Worm (Caenorhabditis elegans) whole organism, L2 larva: Measurements from ENCODE around the gene par-2.

Experiments used
- C34F6.9 ChIP-seq: fragments of 150-350 bp; optimal IDR thresholded peaks from 2 replicates; lab custom pipeline; 2014; ENCODE audit warnings: missing biosample characterization, missing genetic modification characterization
- F13H6.1 ChIP-seq: sonication (generic microtip); optimal IDR thresholded peaks from 2 replicates; lab custom pipeline; 2016; ENCODE audit warnings: missing genetic modification characterization, missing compliant biosample characterization
- R02D3.7 ChIP-seq: fragments of 150-350 bp; optimal IDR thresholded peaks from 2 replicates; lab custom pipeline; 2014; ENCODE audit warnings: missing biosample characterization, missing genetic modification characterization
- Y55F3AM.14 ChIP-seq: fragments of 200-800 bp; sonication (Bioruptor generic); optimal IDR thresholded peaks from 2 replicates; lab custom pipeline; 2018; ENCODE audit warnings: mild to moderate bottlenecking, missing genetic modification characterization, missing compliant biosample characterization
- ZK546.5 ChIP-seq: sonication (generic microtip); optimal IDR thresholded peaks from 2 replicates; lab custom pipeline; 2017; ENCODE audit warnings: missing biosample characterization, missing genetic modification characterization
- blmp-1 ChIP-seq: sonication (generic microtip); optimal IDR thresholded peaks from 2 replicates; lab custom pipeline; 2017; ENCODE audit warnings: missing genetic modification characterization, mild to moderate bottlenecking, missing compliant biosample characterization, antibody characterized with exemption, moderate library complexity; ENCODE audit not compliant: insufficient read depth
- ceh-16 ChIP-seq: fragments of 150-350 bp; optimal IDR thresholded peaks from 2 replicates; lab custom pipeline; 2014; ENCODE audit warnings: missing biosample characterization, missing genetic modification characterization
- ceh-82 ChIP-seq: fragments of 150-350 bp; optimal IDR thresholded peaks from 2 replicates; lab custom pipeline; 2014; ENCODE audit warnings: missing biosample characterization, missing genetic modification characterization
- dmd-4 ChIP-seq: sonication (generic microtip); optimal IDR thresholded peaks from 2 replicates; lab custom pipeline; 2017; ENCODE audit warnings: missing biosample characterization, missing genetic modification characterization
- egl-27 ChIP-seq: sonication (generic microtip); optimal IDR thresholded peaks from 3 replicates; lab custom pipeline; 2017; ENCODE audit warnings: missing biosample characterization, missing genetic modification reagents, missing genetic modification characterization
- elt-1 ChIP-seq: fragments of 150-350 bp; optimal IDR thresholded peaks from 2 replicates; lab custom pipeline; 2014; ENCODE audit warnings: missing biosample characterization, missing genetic modification characterization
- fos-1 ChIP-seq: fragments of 150-350 bp; optimal IDR thresholded peaks from 2 replicates; lab custom pipeline; 2014; ENCODE audit warnings: missing biosample characterization, missing genetic modification characterization
- gmeb-1 ChIP-seq: fragments of 150-350 bp; optimal IDR thresholded peaks from 2 replicates; lab custom pipeline; 2014; ENCODE audit warnings: missing biosample characterization, missing genetic modification characterization
- lin-11 ChIP-seq: fragments of 150-350 bp; sonication (generic microtip); optimal IDR thresholded peaks from 2 replicates; lab custom pipeline; 2014; ENCODE audit warnings: missing biosample characterization, missing genetic modification characterization, inconsistent platforms, mixed read lengths
- lin-13 ChIP-seq: fragments of 150-350 bp; optimal IDR thresholded peaks from 2 replicates; lab custom pipeline; 2014; ENCODE audit warnings: missing biosample characterization, missing genetic modification reagents, missing genetic modification characterization
- lin-39 ChIP-seq: fragments of 150-350 bp; optimal IDR thresholded peaks from 2 replicates; lab custom pipeline; 2014; ENCODE audit warnings: missing biosample characterization, missing genetic modification reagents, missing genetic modification characterization
- lsy-2 ChIP-seq, 2 experiments: fragments of 150-350 bp in 1 of 2; sonication (generic microtip) in 1 of 2; optimal IDR thresholded peaks; 2 replicates each; lab custom pipeline; 2014 to 2017; ENCODE audit warnings: missing biosample characterization in 2 of 2, missing genetic modification characterization in 2 of 2
- mab-5 ChIP-seq: fragments of 150-350 bp; optimal IDR thresholded peaks from 2 replicates; lab custom pipeline; 2014; ENCODE audit warnings: missing biosample characterization, missing genetic modification characterization
- mbf-1 ChIP-seq: sonication (generic microtip); optimal IDR thresholded peaks from 2 replicates; lab custom pipeline; 2017; ENCODE audit warnings: missing biosample characterization, missing genetic modification characterization
- mdl-1 ChIP-seq, 2 experiments: fragments of 150-350 bp in 1 of 2; sonication (generic microtip) in 1 of 2; optimal IDR thresholded peaks; 2 replicates each; lab custom pipeline; 2017; ENCODE audit warnings: missing biosample characterization in 2 of 2, missing genetic modification characterization in 2 of 2
- nhr-11 ChIP-seq: fragments of 150-350 bp; optimal IDR thresholded peaks from 2 replicates; lab custom pipeline; 2014; ENCODE audit warnings: missing biosample characterization, missing genetic modification characterization
- nhr-12 ChIP-seq: fragments of 150-350 bp; optimal IDR thresholded peaks from 2 replicates; lab custom pipeline; 2014; ENCODE audit warnings: missing biosample characterization, missing genetic modification characterization
- nhr-129 ChIP-seq: fragments of 150-350 bp; optimal IDR thresholded peaks from 2 replicates; lab custom pipeline; 2014; ENCODE audit warnings: missing biosample characterization, missing genetic modification characterization
- nhr-25 ChIP-seq: fragments of 150-350 bp; sonication (generic microtip); optimal IDR thresholded peaks from 3 replicates; lab custom pipeline; 2014; ENCODE audit warnings: missing biosample characterization, missing genetic modification characterization
- nhr-6 ChIP-seq: fragments of 150-350 bp; optimal IDR thresholded peaks from 2 replicates; lab custom pipeline; 2014; ENCODE audit warnings: missing biosample characterization, missing genetic modification characterization
- peb-1 ChIP-seq: fragments of 150-350 bp; optimal IDR thresholded peaks from 2 replicates; lab custom pipeline; 2014; ENCODE audit warnings: missing biosample characterization, missing genetic modification characterization
- sem-4 ChIP-seq: fragments of 150-350 bp; optimal IDR thresholded peaks from 2 replicates; lab custom pipeline; 2014; ENCODE audit warnings: missing biosample characterization, missing genetic modification reagents, missing genetic modification characterization
- sma-3 ChIP-seq: sonication (generic microtip); optimal IDR thresholded peaks from 2 replicates; lab custom pipeline; 2016; ENCODE audit warnings: missing genetic modification reagents, missing genetic modification characterization, missing compliant biosample characterization
- sma-9 ChIP-seq, 2 experiments: fragments of 150-350 bp in 1 of 2; sonication (generic microtip) in 1 of 2; optimal IDR thresholded peaks; 2 replicates each; lab custom pipeline; 2014 to 2016; ENCODE audit warnings: missing genetic modification characterization in 2 of 2, mild to moderate bottlenecking in 1 of 2, missing biosample characterization in 1 of 2, missing compliant biosample characterization in 1 of 2, missing genetic modification reagents in 1 of 2, moderate library complexity in 1 of 2
- snpc-4 ChIP-seq: fragments of 150-350 bp; optimal IDR thresholded peaks from 2 replicates; lab custom pipeline; 2014; ENCODE audit warnings: missing biosample characterization, missing genetic modification characterization
- unc-39 ChIP-seq: fragments of 150-350 bp; optimal IDR thresholded peaks from 2 replicates; lab custom pipeline; 2014; ENCODE audit warnings: missing biosample characterization, missing genetic modification characterization
- unc-55 ChIP-seq: fragments of 150-350 bp; sonication (generic microtip); optimal IDR thresholded peaks from 3 replicates; lab custom pipeline; 2014; ENCODE audit warnings: missing biosample characterization, missing genetic modification reagents, missing genetic modification characterization
- zag-1 ChIP-seq: fragments of 150-350 bp; optimal IDR thresholded peaks from 2 replicates; lab custom pipeline; 2014; ENCODE audit warnings: missing biosample characterization, missing genetic modification characterization
- ztf-1 ChIP-seq: fragments of 200-800 bp; sonication (Bioruptor generic); conservative IDR thresholded peaks from 2 replicates; pipeline ENCODE4 v1.3.6; 2022; ENCODE audit warnings: missing genetic modification characterization, missing compliant biosample characterization
- ztf-11 ChIP-seq: sonication (generic microtip); optimal IDR thresholded peaks from 2 replicates; lab custom pipeline; 2017; ENCODE audit warnings: missing biosample characterization, missing genetic modification characterization
- ztf-4 ChIP-seq: fragments of 150-350 bp; optimal IDR thresholded peaks from 2 replicates; lab custom pipeline; 2014; ENCODE audit warnings: missing biosample characterization, missing genetic modification characterization

The par-2 gene

ce11 chrIII:1081101-1081500 is at the start of gene par-2:
Gene par-2 (plus strand): TSS chrIII:1081401.
- no peak for TF ChIP-seq peb-1 (tag; lab: Kevin White, UChicago)
- TF ChIP-seq zag-1 (tag; lab: Kevin White, UChicago): no peak
- no peak for TF ChIP-seq unc-55 (GFP tag; lab: Kevin White, UChicago)
- TF ChIP-seq ceh-82 (tag; lab: Kevin White, UChicago): no peak
- no peak for TF ChIP-seq R02D3.7 (tag; lab: Kevin White, UChicago)
- no peak for TF ChIP-seq unc-39
- TF ChIP-seq lin-13 (GFP tag; lab: Kevin White, UChicago): no peak
- no peak for TF ChIP-seq nhr-129 (tag; lab: Kevin White, UChicago)
- no peak for TF ChIP-seq nhr-11 (tag; lab: Kevin White, UChicago)
- TF ChIP-seq ztf-11 (tag; lab: Kevin White, UChicago): no peak
- TF ChIP-seq egl-27 (tag; lab: Kevin White, UChicago): no peak
- TF ChIP-seq nhr-25 (tag; lab: Kevin White, UChicago): no peak
- no peak for TF ChIP-seq ceh-16 (tag; lab: Kevin White, UChicago)
- no peak for TF ChIP-seq nhr-12
- TF ChIP-seq dmd-4 (tag; lab: Kevin White, UChicago): no peak
- TF ChIP-seq, all 48 proteins: peak for 0

DNA sequence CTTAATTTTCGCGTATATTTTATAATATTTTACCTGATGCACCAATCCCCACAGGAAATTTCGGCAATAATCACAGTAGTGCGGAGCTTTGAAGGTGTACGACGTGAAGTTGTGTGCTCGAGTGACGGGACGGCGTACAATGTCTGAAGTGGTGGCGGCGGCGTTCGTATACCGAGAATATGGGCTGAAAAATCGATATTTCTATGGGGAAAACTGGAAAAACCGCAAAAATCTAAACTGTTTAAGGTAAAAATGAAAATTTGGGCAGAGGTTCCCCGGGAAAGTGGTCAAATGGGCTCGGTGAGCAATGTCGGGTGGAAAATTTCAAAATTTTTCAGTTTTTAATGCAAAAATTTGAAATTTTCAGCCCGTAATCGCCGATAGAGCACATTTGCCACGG is 46.3 kb upstream of the par-2 start:
- TF ChIP-seq nhr-6 (tag; lab: Kevin White, UChicago) (no peak), zag-1 (tag; lab: Kevin White, UChicago) (no peak), sma-9 (GFP tag; optimal IDR thresholded peaks at IDR 0.05; lab: Kevin White, UChicago) (no peak), sma-9 (tag; optimal IDR thresholded peaks at IDR 0.05; lab: Kevin White, UChicago) (no peak), Y55F3AM.14 (GFP tag; lab: Kevin White, UChicago) (no peak), lin-11 (tag; lab: Kevin White, UChicago) (no peak), sem-4 (tag; lab: Kevin White, UChicago) (no peak), nhr-25 (tag; lab: Kevin White, UChicago) (no peak), nhr-129 (tag; lab: Kevin White, UChicago) (no peak)

- TF ChIP-seq F13H6.1 (peak; percentile 24), lin-13 (GFP tag; lab: Kevin White, UChicago) (peak; percentile 63), egl-27 (tag; lab: Kevin White, UChicago) (no peak), ztf-1 (GFP tag; lab: Robert Waterston, UW) (no peak), nhr-25 (tag; lab: Kevin White, UChicago) (peak; percentile 53), nhr-6 (tag; lab: Kevin White, UChicago) (no peak), Y55F3AM.14 (GFP tag; lab: Kevin White, UChicago) (no peak), sma-3 (GFP tag; lab: Kevin White, UChicago) (no peak), unc-55 (GFP tag; lab: Kevin White, UChicago) (peak; percentile 57), ztf-11 (tag; lab: Kevin White, UChicago) (no peak), mbf-1 (tag; lab: Kevin White, UChicago) (no peak), lin-11 (tag; lab: Kevin White, UChicago) (no peak), blmp-1 (no peak), sma-9 (GFP tag; optimal IDR thresholded peaks at IDR 0.05; lab: Kevin White, UChicago) (peak; percentile 9), sma-9 (tag; optimal IDR thresholded peaks at IDR 0.05; lab: Kevin White, UChicago) (no peak), zag-1 (tag; lab: Kevin White, UChicago) (no peak), snpc-4 (tag; lab: Kevin White, UChicago) (no peak), gmeb-1 (tag; lab: Kevin White, UChicago) (peak; percentile 63), peb-1 (tag; lab: Kevin White, UChicago) (no peak), nhr-11 (tag; lab: Kevin White, UChicago) (no peak), ZK546.5 (tag; lab: Kevin White, UChicago) (no peak), mab-5 (peak; percentile 4), lin-39 (tag; lab: Kevin White, UChicago) (no peak), ztf-4 (no peak), mdl-1 (tag; optimal IDR thresholded peaks at IDR 0.05; lab: Kevin White, UChicago) (no peak), lsy-2 (tag; optimal IDR thresholded peaks at IDR 0.05; lab: Kevin White, UChicago) (peak; percentile 60 to 77), nhr-12 (no peak), C34F6.9 (tag; lab: Kevin White, UChicago) (peak; percentile 69), unc-39 (no peak), elt-1 (no peak), fos-1 (tag; lab: Kevin White, UChicago) (peak; percentile 12)
Measured at ce11 chrIII:1037173-1037572, 44.0 kb upstream of the par-2 start, which contains the start of the genes chin-1 and BE0003N10.1. Gene chin-1 (minus strand): TSS chrIII:1037212. Gene BE0003N10.1 (plus strand): TSS chrIII:1037492.
